Fruit fly (Drosophila melanogaster) whole organism, adult: ENCODE measurements around the gene CycE.

Source experiments
- CG12768 ChIP-seq: fragments of 200-800 bp; sonication (Bioruptor generic); optimal IDR thresholded peaks from 2 replicates; lab custom pipeline; 2017; ENCODE audit warnings: missing biosample characterization, missing genetic modification characterization, mild to moderate bottlenecking, moderate library complexity, missing genetic modification reagents
- CG14711 ChIP-seq: fragments of 200-800 bp; sonication (Bioruptor generic); optimal IDR thresholded peaks from 2 replicates; lab custom pipeline; 2018; ENCODE audit warnings: missing biosample characterization, mild to moderate bottlenecking, missing genetic modification characterization, moderate library complexity
- CG33017 ChIP-seq: fragments of 200-800 bp; sonication (Bioruptor generic); optimal IDR thresholded peaks from 2 replicates; lab custom pipeline; 2018; ENCODE audit warnings: missing biosample characterization, mild to moderate bottlenecking, missing genetic modification characterization, moderate library complexity
- CG7045 ChIP-seq: fragments of 200-800 bp; sonication (Bioruptor generic); optimal IDR thresholded peaks from 2 replicates; lab custom pipeline; 2017; ENCODE audit warnings: missing biosample characterization, mild to moderate bottlenecking, missing genetic modification characterization
- Clk ChIP-seq: fragments of 200-800 bp; sonication (Bioruptor generic); optimal IDR thresholded peaks from 2 replicates; lab custom pipeline; 2017; ENCODE audit warnings: missing biosample characterization, missing genetic modification characterization
- Mnt ChIP-seq: fragments of 200-800 bp; sonication (Bioruptor generic); optimal IDR thresholded peaks from 2 replicates; lab custom pipeline; 2016; ENCODE audit warnings: missing biosample characterization, mild to moderate bottlenecking, missing genetic modification characterization
- bab1 ChIP-seq: fragments of 200-800 bp; sonication (Bioruptor generic); optimal IDR thresholded peaks from 3 replicates; lab custom pipeline; 2019; ENCODE audit warnings: missing biosample characterization, mild to moderate bottlenecking, missing genetic modification characterization, moderate library complexity
- ovo ChIP-seq: fragments of 200-800 bp; sonication (Bioruptor generic); optimal IDR thresholded peaks from 2 replicates; lab custom pipeline; 2016; ENCODE audit warnings: missing biosample characterization, missing genetic modification characterization
- toe ChIP-seq: fragments of 200-800 bp; sonication (Bioruptor generic); optimal IDR thresholded peaks from 2 replicates; lab custom pipeline; 2016; ENCODE audit warnings: missing biosample characterization, missing genetic modification characterization

- TF ChIP-seq ovo (GFP tag; lab: Kevin White, UChicago) (no peak), Mnt (no peak), CG12768 (GFP tag; lab: Kevin White, UChicago) (no peak), bab1 (GFP tag; lab: Kevin White, UChicago) (no peak), toe (GFP tag; lab: Kevin White, UChicago) (no peak), Clk (GFP tag; lab: Kevin White, UChicago) (no peak), CG14711 (no peak), CG7045 (GFP tag; lab: Kevin White, UChicago) (no peak), CG33017 (tag; lab: Kevin White, UChicago) (no peak)
These were observed 3.3 kb upstream of the CycE start for dm6 chr2L:15751259-15751555.
